Worm (Caenorhabditis elegans): ENCODE data around the gene thn-2.

- TF ChIP-seq nhr-237 (tag; optimal IDR thresholded peaks at IDR 0.05) (peak; percentile 83), nhr-12 (tag; optimal IDR thresholded peaks at IDR 0.05) (no peak), nhr-76 (tag; optimal IDR thresholded peaks at IDR 0.05) (no peak), zip-8 (tag; optimal IDR thresholded peaks at IDR 0.05) (no peak), lin-13 (tag; optimal IDR thresholded peaks at IDR 0.05) (peak; percentile 83), elt-3 (tag; optimal IDR thresholded peaks at IDR 0.05) (no peak), elt-1 (tag; optimal IDR thresholded peaks at IDR 0.05; ENCODE audit: borderline replicate concordance, insufficient read depth) (no peak)
Measured at ce11 chrIV:12391003-12391637, 8.2 kb downstream of the thn-2 start, which contains the start of the genes rps-23 and dpm-3.

Data from whole organism, mixed stage, embryonic.